Fruit fly (Drosophila melanogaster) whole organism, pupa: Measurements from ENCODE around the gene Aprt.
A peak's percentile ranks its signal among the peaks of the same experiment; 100 is the strongest.

Source experiments
- CG10348 ChIP-seq: fragments of 200-800 bp; sonication (Bioruptor generic); IDR thresholded peaks from 2 replicates; pipeline ENCODE4 v1.3.6; 2022; ENCODE audit warnings: missing biosample characterization, missing genetic modification characterization
- CG12605 ChIP-seq: fragments of 200-800 bp; sonication (Bioruptor generic); IDR thresholded peaks from 2 replicates; pipeline ENCODE4 v1.3.6; 2022; ENCODE audit warnings: missing biosample characterization, missing genetic modification characterization
- CG13204 ChIP-seq: fragments of 200-800 bp; sonication (Bioruptor generic); optimal IDR thresholded peaks from 2 replicates; lab custom pipeline; 2018; ENCODE audit warnings: missing biosample characterization, mild to moderate bottlenecking, missing genetic modification characterization, moderate library complexity
- CG14655 ChIP-seq: fragments of 200-800 bp; sonication (Bioruptor generic); optimal IDR thresholded peaks from 3 replicates; lab custom pipeline; 2017; ENCODE audit warnings: mild to moderate bottlenecking, missing biosample characterization, missing genetic modification reagents, missing genetic modification characterization
- CG15710 ChIP-seq: fragments of 200-800 bp; sonication (Bioruptor generic); optimal IDR thresholded peaks from 2 replicates; lab custom pipeline; 2018; ENCODE audit warnings: missing biosample characterization, mild to moderate bottlenecking, missing genetic modification characterization, moderate library complexity
- CG17806 ChIP-seq: fragments of 200-800 bp; sonication (Bioruptor generic); optimal IDR thresholded peaks from 2 replicates; lab custom pipeline; 2018; ENCODE audit warnings: missing biosample characterization, mild to moderate bottlenecking, missing genetic modification characterization, moderate library complexity
- CG32121 ChIP-seq: fragments of 200-800 bp; sonication (Bioruptor generic); IDR thresholded peaks from 2 replicates; pipeline ENCODE4 v1.3.6; 2022; ENCODE audit warnings: missing biosample characterization, missing genetic modification characterization
- CG34367 ChIP-seq: fragments of 200-800 bp; sonication (Bioruptor generic); optimal IDR thresholded peaks from 2 replicates; lab custom pipeline; 2018; ENCODE audit warnings: missing biosample characterization, mild to moderate bottlenecking, missing genetic modification characterization
- CG4496 ChIP-seq: fragments of 200-800 bp; sonication (Bioruptor generic); IDR thresholded peaks from 3 replicates; pipeline ENCODE4 v1.3.6; 2022; ENCODE audit warnings: missing biosample characterization, missing genetic modification characterization
- CG8159 ChIP-seq: fragments of 200-800 bp; sonication (Bioruptor generic); optimal IDR thresholded peaks from 3 replicates; lab custom pipeline; 2018; ENCODE audit warnings: missing biosample characterization, mild to moderate bottlenecking, missing genetic modification characterization, moderate library complexity
- CG8301 ChIP-seq: fragments of 200-800 bp; sonication (Bioruptor generic); optimal IDR thresholded peaks from 2 replicates; lab custom pipeline; 2018; ENCODE audit warnings: missing biosample characterization, mild to moderate bottlenecking, missing genetic modification characterization
- CG9948 ChIP-seq: fragments of 200-800 bp; sonication (Bioruptor generic); optimal IDR thresholded peaks from 2 replicates; lab custom pipeline; 2018; ENCODE audit warnings: missing biosample characterization, mild to moderate bottlenecking, missing genetic modification characterization, moderate library complexity
- D1 ChIP-seq: fragments of 200-800 bp; sonication (Bioruptor generic); optimal IDR thresholded peaks from 2 replicates; lab custom pipeline; 2018; ENCODE audit warnings: missing biosample characterization, mild to moderate bottlenecking, missing genetic modification characterization, moderate library complexity
- EcR ChIP-seq: fragments of 200-800 bp; sonication (Bioruptor generic); optimal IDR thresholded peaks from 3 replicates; lab custom pipeline; 2019; ENCODE audit warnings: missing biosample characterization, missing genetic modification characterization, mild to moderate bottlenecking, moderate library complexity, missing genetic modification reagents
- Ets98B ChIP-seq: fragments of 200-800 bp; sonication (Bioruptor generic); IDR thresholded peaks from 2 replicates; pipeline ENCODE4 v1.3.6; 2022; ENCODE audit warnings: missing biosample characterization, missing genetic modification characterization
- Pif1A ChIP-seq: fragments of 200-800 bp; sonication (Bioruptor generic); optimal IDR thresholded peaks from 3 replicates; lab custom pipeline; 2016; ENCODE audit warnings: missing biosample characterization, missing genetic modification characterization
- Pif1B ChIP-seq: fragments of 200-800 bp; sonication (Bioruptor generic); optimal IDR thresholded peaks from 3 replicates; lab custom pipeline; 2016; ENCODE audit warnings: missing biosample characterization, missing genetic modification characterization
- Snoo ChIP-seq: fragments of 200-800 bp; sonication (Bioruptor generic); optimal IDR thresholded peaks from 3 replicates; lab custom pipeline; 2017; ENCODE audit warnings: missing biosample characterization, mild to moderate bottlenecking, missing genetic modification characterization, inconsistent platforms
- fd96Ca ChIP-seq: fragments of 200-800 bp; sonication (Bioruptor generic); IDR thresholded peaks from 3 replicates; pipeline ENCODE4 v1.3.6; 2022; ENCODE audit warnings: missing biosample characterization, missing genetic modification characterization
- gl ChIP-seq: fragments of 200-800 bp; sonication (Bioruptor generic); optimal IDR thresholded peaks from 2 replicates; lab custom pipeline; 2018; ENCODE audit warnings: missing biosample characterization, mild to moderate bottlenecking, missing genetic modification characterization
- rn ChIP-seq: fragments of 200-800 bp; sonication (Bioruptor generic); IDR thresholded peaks from 2 replicates; pipeline ENCODE4 v1.3.6; 2022; ENCODE audit warnings: missing biosample characterization, missing genetic modification characterization

The Aprt gene

dm6 chr3L:1906208-1906607, 21.4 kb upstream of the Aprt start:
- TF ChIP-seq CG8159: peak; percentile 4
- TF ChIP-seq CG34367 (tag; lab: Kevin White, UChicago): no peak
- no peak for TF ChIP-seq CG13204 (GFP tag; lab: Kevin White, UChicago)
- TF ChIP-seq Pif1A (GFP tag; lab: Kevin White, UChicago): peak; percentile 19

- TF ChIP-seq Pif1B: peak; percentile 12
- TF ChIP-seq gl: no peak
- no peak for TF ChIP-seq CG13204 (GFP tag; lab: Kevin White, UChicago)
- no peak for TF ChIP-seq CG34367 (tag; lab: Kevin White, UChicago)
- TF ChIP-seq CG15710: peak; percentile 23
- TF ChIP-seq CG17806 (tag; lab: Kevin White, UChicago): no peak
- no peak for TF ChIP-seq CG10348 (GFP tag; lab: Robert Waterston, UW)
- TF ChIP-seq CG4496 (GFP tag; lab: Robert Waterston, UW): no peak
- TF ChIP-seq CG14655 (GFP tag; lab: Kevin White, UChicago): peak; percentile 14
- TF ChIP-seq CG32121: peak; percentile 19; the same call in 1 of the 2 replicates
- no peak for TF ChIP-seq Ets98B
- TF ChIP-seq D1 (tag; lab: Kevin White, UChicago): no peak
- TF ChIP-seq CG8159: peak; percentile 40
- TF ChIP-seq rn (GFP tag; lab: Robert Waterston, UW): no peak
- peak; percentile 36 for TF ChIP-seq CG8301 (tag; lab: Kevin White, UChicago)
- no peak for TF ChIP-seq Snoo (tag; lab: Kevin White, UChicago)
- TF ChIP-seq EcR (GFP tag; lab: Kevin White, UChicago): no peak
- TF ChIP-seq CG12605 (GFP tag; lab: Robert Waterston, UW): no peak
- peak; percentile 47; the same call in 2 of the 3 replicates for TF ChIP-seq fd96Ca
- TF ChIP-seq Pif1A (GFP tag; lab: Kevin White, UChicago): peak; percentile 39
- no peak for TF ChIP-seq CG9948 (tag; lab: Kevin White, UChicago)
These were observed 20.5 kb upstream of the Aprt start for dm6 chr3L:1905273-1905672.

dm6 chr3L:1904440-1904839, 19.6 kb upstream of the Aprt start:
- TF ChIP-seq CG34367 (tag; lab: Kevin White, UChicago) (no peak), fd96Ca (0 out of 3 replicates have a peak, but pooled peaks have one; percentile 16)

dm6 chr3L:1900633-1901032, 15.8 kb upstream of the Aprt start:
- TF ChIP-seq CG10348 (GFP tag; lab: Robert Waterston, UW) (peak; percentile 29; the same call in 1 of the 2 replicates), fd96Ca (peak; percentile 58; the same call in 2 of the 3 replicates), CG17806 (tag; lab: Kevin White, UChicago) (peak; percentile 37), rn (GFP tag; lab: Robert Waterston, UW) (peak; percentile 78), CG15710 (no peak), CG12605 (GFP tag; lab: Robert Waterston, UW) (peak; percentile 78), CG32121 (peak; percentile 94), CG8159 (peak; percentile 38), CG8301 (tag; lab: Kevin White, UChicago) (peak; percentile 60), Pif1B (peak; percentile 5), gl (no peak), CG9948 (tag; lab: Kevin White, UChicago) (no peak), CG13204 (GFP tag; lab: Kevin White, UChicago) (no peak), Pif1A (GFP tag; lab: Kevin White, UChicago) (peak; percentile 50), CG34367 (tag; lab: Kevin White, UChicago) (no peak), CG4496 (GFP tag; lab: Robert Waterston, UW) (peak; percentile 87), Snoo (tag; lab: Kevin White, UChicago) (no peak), CG14655 (GFP tag; lab: Kevin White, UChicago) (peak; percentile 49), Ets98B (peak; percentile 90), EcR (GFP tag; lab: Kevin White, UChicago) (no peak), D1 (tag; lab: Kevin White, UChicago) (no peak)

dm6 chr3L:1899616-1900015, 14.8 kb upstream of the Aprt start:
- TF ChIP-seq Pif1B: no peak
- TF ChIP-seq Ets98B: no peak
- no peak for TF ChIP-seq rn (GFP tag; lab: Robert Waterston, UW)
- 0 out of 3 replicates have a peak, but pooled peaks have one; percentile 37 for TF ChIP-seq CG4496 (GFP tag; lab: Robert Waterston, UW)
- no peak for TF ChIP-seq gl
- TF ChIP-seq D1 (tag; lab: Kevin White, UChicago): no peak
- TF ChIP-seq EcR (GFP tag; lab: Kevin White, UChicago): peak; percentile 78
- TF ChIP-seq CG10348 (GFP tag; lab: Robert Waterston, UW): no peak
- TF ChIP-seq CG8159: no peak

- TF ChIP-seq CG34367 (tag; lab: Kevin White, UChicago) (no peak), Pif1B (no peak), CG8301 (tag; lab: Kevin White, UChicago) (no peak), EcR (GFP tag; lab: Kevin White, UChicago) (no peak)
These were observed 12.9 kb upstream of the Aprt start for dm6 chr3L:1897709-1898108.

- no peak for TF ChIP-seq CG14655 (GFP tag; lab: Kevin White, UChicago)
- TF ChIP-seq CG34367 (tag; lab: Kevin White, UChicago): no peak
- no peak for TF ChIP-seq EcR (GFP tag; lab: Kevin White, UChicago)
- TF ChIP-seq fd96Ca: no peak
- no peak for TF ChIP-seq Pif1B
- TF ChIP-seq CG9948 (tag; lab: Kevin White, UChicago): no peak
- no peak for TF ChIP-seq gl
- TF ChIP-seq CG8301 (tag; lab: Kevin White, UChicago): no peak
- TF ChIP-seq CG4496 (GFP tag; lab: Robert Waterston, UW): no peak
- no peak for TF ChIP-seq CG8159
- TF ChIP-seq CG12605 (GFP tag; lab: Robert Waterston, UW): no peak
- TF ChIP-seq Ets98B: no peak
- TF ChIP-seq rn (GFP tag; lab: Robert Waterston, UW): no peak
- no peak for TF ChIP-seq CG15710
- no peak for TF ChIP-seq D1 (tag; lab: Kevin White, UChicago)
- TF ChIP-seq CG32121: no peak
These were observed 7.1 kb upstream of the Aprt start for dm6 chr3L:1891914-1892313.
